Fruit fly (Drosophila melanogaster) whole organism, embryonic: ENCODE measurements around the gene ClC-c.

Experiments
- BEAF-32 ChIP-seq: fragments of 200-800 bp; sonication (Bioruptor generic); optimal IDR thresholded peaks from 3 replicates; lab custom pipeline; 2017; ENCODE audit warnings: missing biosample characterization, missing genetic modification characterization, mild to moderate bottlenecking, moderate library complexity, missing genetic modification reagents
- Bteb2 ChIP-seq: fragments of 200-800 bp; sonication (Bioruptor generic); optimal IDR thresholded peaks from 2 replicates; lab custom pipeline; 2016; ENCODE audit warnings: missing biosample characterization, missing genetic modification characterization
- CG10267 ChIP-seq: fragments of 200-800 bp; sonication (Bioruptor generic); optimal IDR thresholded peaks from 2 replicates; lab custom pipeline; 2018; ENCODE audit warnings: missing biosample characterization, mild to moderate bottlenecking, missing genetic modification characterization, moderate library complexity
- CG10565 ChIP-seq: fragments of 200-800 bp; sonication (Bioruptor generic); optimal IDR thresholded peaks from 3 replicates; lab custom pipeline; 2016; ENCODE audit warnings: missing biosample characterization, mild to moderate bottlenecking, missing genetic modification characterization
- CG11504 ChIP-seq: fragments of 200-800 bp; sonication (Bioruptor generic); optimal IDR thresholded peaks from 3 replicates; lab custom pipeline; 2019; ENCODE audit warnings: missing biosample characterization, mild to moderate bottlenecking, missing genetic modification characterization, moderate library complexity
- CG12104 ChIP-seq: fragments of 200-800 bp; sonication (Bioruptor generic); optimal IDR thresholded peaks from 3 replicates; lab custom pipeline; 2016; ENCODE audit warnings: missing biosample characterization, missing genetic modification characterization
- CG12391 ChIP-seq: fragments of 200-800 bp; sonication (Bioruptor generic); optimal IDR thresholded peaks from 3 replicates; lab custom pipeline; 2018; ENCODE audit warnings: missing biosample characterization, mild to moderate bottlenecking, missing genetic modification characterization, moderate library complexity
- CG13123 ChIP-seq: fragments of 200-800 bp; sonication (Bioruptor generic); optimal IDR thresholded peaks from 2 replicates; lab custom pipeline; 2016; ENCODE audit warnings: missing biosample characterization, missing genetic modification characterization
- CG13894 ChIP-seq: fragments of 200-800 bp; sonication (Bioruptor generic); optimal IDR thresholded peaks from 3 replicates; lab custom pipeline; 2018; ENCODE audit warnings: missing biosample characterization, mild to moderate bottlenecking, missing genetic modification characterization, moderate library complexity
- CG14710 ChIP-seq: fragments of 200-800 bp; sonication (Bioruptor generic); optimal IDR thresholded peaks from 3 replicates; lab custom pipeline; 2019; ENCODE audit warnings: missing biosample characterization, mild to moderate bottlenecking, missing genetic modification characterization, moderate library complexity
- CG15011 ChIP-seq: fragments of 200-800 bp; sonication (Bioruptor generic); optimal IDR thresholded peaks from 3 replicates; lab custom pipeline; 2018; ENCODE audit warnings: missing biosample characterization, mild to moderate bottlenecking, missing genetic modification characterization
- CG16863 ChIP-seq: fragments of 200-800 bp; sonication (Bioruptor generic); optimal IDR thresholded peaks from 3 replicates; lab custom pipeline; 2016; ENCODE audit warnings: missing biosample characterization, missing genetic modification characterization
- CG2116 ChIP-seq: fragments of 200-800 bp; sonication (Bioruptor generic); optimal IDR thresholded peaks from 3 replicates; lab custom pipeline; 2018; ENCODE audit warnings: missing biosample characterization, mild to moderate bottlenecking, missing genetic modification characterization
- CG2712 ChIP-seq: fragments of 200-800 bp; optimal IDR thresholded peaks from 3 replicates; lab custom pipeline; 2019; ENCODE audit warnings: missing biosample characterization, mild to moderate bottlenecking, missing genetic modification characterization, moderate library complexity
- CG30431 ChIP-seq: fragments of 200-800 bp; sonication (Bioruptor generic); optimal IDR thresholded peaks from 2 replicates; lab custom pipeline; 2017; ENCODE audit warnings: missing biosample characterization, missing genetic modification characterization
- CG3163 ChIP-seq: fragments of 200-800 bp; sonication (Bioruptor generic); optimal IDR thresholded peaks from 3 replicates; lab custom pipeline; 2016; ENCODE audit warnings: missing biosample characterization, missing genetic modification characterization
- CG32767 ChIP-seq: fragments of 200-800 bp; sonication (Bioruptor generic); IDR thresholded peaks from 2 replicates; pipeline ENCODE4 v1.3.6; 2022; ENCODE audit warnings: missing biosample characterization, missing genetic modification characterization
- CG42726 ChIP-seq: fragments of 200-800 bp; sonication (Bioruptor generic); IDR thresholded peaks from 2 replicates; pipeline ENCODE4 v1.3.6; 2022; ENCODE audit warnings: missing biosample characterization, missing genetic modification characterization; ENCODE audit not compliant: partially characterized antibody
- CG4617 ChIP-seq: fragments of 200-800 bp; sonication (Bioruptor generic); optimal IDR thresholded peaks from 3 replicates; lab custom pipeline; 2016; ENCODE audit warnings: missing biosample characterization, missing genetic modification characterization, borderline replicate concordance
- CG5245 ChIP-seq: fragments of 200-800 bp; sonication (Bioruptor generic); optimal IDR thresholded peaks from 3 replicates; lab custom pipeline; 2016; ENCODE audit warnings: missing biosample characterization, missing genetic modification characterization
- CG6654 ChIP-seq: fragments of 200-800 bp; sonication (Bioruptor generic); optimal IDR thresholded peaks from 2 replicates; lab custom pipeline; 2017; ENCODE audit warnings: missing biosample characterization, mild to moderate bottlenecking, missing genetic modification characterization
- CG7357 ChIP-seq: fragments of 200-800 bp; sonication (Bioruptor generic); IDR thresholded peaks from 3 replicates; pipeline ENCODE4 v1.3.6; 2022; ENCODE audit warnings: missing biosample characterization, missing genetic modification characterization
- CG7963 ChIP-seq: fragments of 200-800 bp; sonication (Bioruptor generic); IDR thresholded peaks from 3 replicates; pipeline ENCODE4 v1.3.6; 2022; ENCODE audit warnings: missing biosample characterization, missing genetic modification characterization; ENCODE audit not compliant: partially characterized antibody
- CG9797 ChIP-seq: fragments of 200-800 bp; sonication (Bioruptor generic); optimal IDR thresholded peaks from 3 replicates; lab custom pipeline; 2018; ENCODE audit warnings: missing biosample characterization, mild to moderate bottlenecking, missing genetic modification characterization
- Chrac-16 ChIP-seq: fragments of 200-800 bp; sonication (Bioruptor generic); optimal IDR thresholded peaks from 3 replicates; lab custom pipeline; 2016; ENCODE audit warnings: missing biosample characterization, missing genetic modification characterization
- D19A ChIP-seq: fragments of 200-800 bp; optimal IDR thresholded peaks from 3 replicates; lab custom pipeline; 2019; ENCODE audit warnings: missing biosample characterization, mild to moderate bottlenecking, missing genetic modification characterization, moderate library complexity
- E2f2 ChIP-seq: fragments of 200-800 bp; sonication (Bioruptor generic); IDR thresholded peaks from 2 replicates; pipeline ENCODE4 v1.3.6; 2022; ENCODE audit warnings: missing biosample characterization, missing genetic modification characterization
- Hmx ChIP-seq: fragments of 200-800 bp; sonication (Bioruptor generic); optimal IDR thresholded peaks from 2 replicates; lab custom pipeline; 2016; ENCODE audit warnings: missing biosample characterization, missing genetic modification characterization
- Hsf ChIP-seq: fragments of 200-800 bp; sonication (Bioruptor generic); optimal IDR thresholded peaks from 3 replicates; lab custom pipeline; 2016; ENCODE audit warnings: missing biosample characterization, missing genetic modification characterization
- MBD-R2 ChIP-seq: fragments of 200-800 bp; sonication (Bioruptor generic); IDR thresholded peaks from 2 replicates; pipeline ENCODE4 v1.3.6; 2022; ENCODE audit warnings: missing biosample characterization, missing genetic modification characterization
- MESR4 ChIP-seq: fragments of 200-800 bp; sonication (Bioruptor generic); optimal IDR thresholded peaks from 2 replicates; lab custom pipeline; 2018; ENCODE audit warnings: missing biosample characterization, mild to moderate bottlenecking, missing genetic modification characterization, moderate library complexity
- Rx ChIP-seq: fragments of 200-800 bp; sonication (Bioruptor generic); IDR thresholded peaks from 2 replicates; pipeline ENCODE4 v1.3.6; 2022; ENCODE audit warnings: missing biosample characterization, missing genetic modification characterization
- Six4 ChIP-seq: fragments of 200-800 bp; sonication (Bioruptor generic); optimal IDR thresholded peaks from 2 replicates; lab custom pipeline; 2016; ENCODE audit warnings: missing biosample characterization, missing genetic modification characterization
- YL-1 ChIP-seq: fragments of 200-800 bp; sonication (Bioruptor generic); optimal IDR thresholded peaks from 3 replicates; lab custom pipeline; 2017; ENCODE audit warnings: missing biosample characterization, mild to moderate bottlenecking, missing genetic modification characterization
- ash1 ChIP-seq: fragments of 200-800 bp; sonication (Bioruptor generic); optimal IDR thresholded peaks from 2 replicates; lab custom pipeline; 2018; ENCODE audit warnings: missing biosample characterization, mild to moderate bottlenecking, missing genetic modification characterization
- az2 ChIP-seq: fragments of 200-800 bp; sonication (Bioruptor generic); optimal IDR thresholded peaks from 3 replicates; lab custom pipeline; 2016; ENCODE audit warnings: missing biosample characterization, missing genetic modification characterization
- bowl ChIP-seq: fragments of 200-800 bp; sonication (Bioruptor generic); IDR thresholded peaks from 2 replicates; pipeline ENCODE4 v1.3.6; 2022; ENCODE audit warnings: missing biosample characterization, missing genetic modification characterization
- gfzf ChIP-seq: fragments of 200-800 bp; sonication (Bioruptor generic); optimal IDR thresholded peaks from 2 replicates; lab custom pipeline; 2016; ENCODE audit warnings: missing biosample characterization, mild to moderate bottlenecking, missing genetic modification characterization, moderate library complexity
- pan ChIP-seq, 4 experiments: fragments of >200 bp in 3 of 4; fragments of 200-800 bp in 1 of 4; sonication (Bioruptor generic) in 1 of 4; optimal IDR thresholded peaks in 3 of 4; IDR thresholded peaks in 1 of 4; 2 replicates each; pipeline versions ENCODE4 v1.3.6 to Lab custom; 2017 to 2022; ENCODE audit warnings: missing biosample characterization in 2 of 4, missing genetic modification characterization in 2 of 4, mixed read lengths in 1 of 4
- phol ChIP-seq: fragments of 200-800 bp; sonication (Bioruptor generic); optimal IDR thresholded peaks from 3 replicates; lab custom pipeline; 2018; ENCODE audit warnings: missing biosample characterization, mild to moderate bottlenecking, missing genetic modification characterization, moderate library complexity
- sim ChIP-seq: fragments of 200-800 bp; sonication (Bioruptor generic); IDR thresholded peaks from 2 replicates; pipeline ENCODE4 v1.3.6; 2022; ENCODE audit warnings: missing biosample characterization, missing genetic modification characterization
- sima ChIP-seq: fragments of 200-800 bp; sonication (Bioruptor generic); optimal IDR thresholded peaks from 2 replicates; lab custom pipeline; 2016; ENCODE audit warnings: missing biosample characterization, missing genetic modification characterization
- sisA ChIP-seq: fragments of 200-800 bp; sonication (Bioruptor generic); IDR thresholded peaks from 2 replicates; pipeline ENCODE4 v1.3.6; 2022; ENCODE audit warnings: missing biosample characterization, missing genetic modification characterization
- sna ChIP-seq: fragments of 200-800 bp; sonication (Bioruptor generic); IDR thresholded peaks from 2 replicates; pipeline ENCODE4 v1.3.6; 2022; ENCODE audit warnings: missing biosample characterization, missing genetic modification characterization; ENCODE audit not compliant: partially characterized antibody
- stc ChIP-seq: fragments of 200-800 bp; sonication (Bioruptor generic); IDR thresholded peaks from 2 replicates; pipeline ENCODE4 v1.3.6; 2022; ENCODE audit warnings: missing biosample characterization, missing genetic modification characterization
- tap ChIP-seq: fragments of 200-800 bp; optimal IDR thresholded peaks from 3 replicates; lab custom pipeline; 2019; ENCODE audit warnings: missing biosample characterization, mild to moderate bottlenecking, missing genetic modification characterization, moderate library complexity
- tio ChIP-seq: fragments of 200-800 bp; sonication (Bioruptor generic); optimal IDR thresholded peaks from 2 replicates; lab custom pipeline; 2017; ENCODE audit warnings: missing biosample characterization, missing genetic modification characterization, inconsistent platforms
- trem ChIP-seq: fragments of 200-800 bp; optimal IDR thresholded peaks from 3 replicates; lab custom pipeline; 2019; ENCODE audit warnings: missing biosample characterization, mild to moderate bottlenecking, missing genetic modification characterization, moderate library complexity
- vnd ChIP-seq: fragments of 200-800 bp; sonication (Bioruptor generic); IDR thresholded peaks from 3 replicates; pipeline ENCODE4 v1.3.6; 2022; ENCODE audit warnings: missing biosample characterization, missing genetic modification characterization; ENCODE audit not compliant: partially characterized antibody
- z ChIP-seq: fragments of 200-800 bp; sonication (Bioruptor generic); IDR thresholded peaks from 3 replicates; pipeline ENCODE4 v1.3.6; 2022; ENCODE audit warnings: missing biosample characterization, missing genetic modification characterization

The ClC-c gene

dm6 chr3L:16121791-16122190 lies 31.5 kb downstream of the ClC-c start, which contains the start of gene Strump (continued):
- TF ChIP-seq CG5245 (GFP tag; lab: Kevin White, UChicago) (no peak), tio (no peak), sna (GFP tag; lab: Robert Waterston, UW) (no peak), CG10565 (GFP tag; lab: Kevin White, UChicago) (no peak), CG2116 (GFP tag; lab: Kevin White, UChicago) (peak; percentile 25), CG7357 (GFP tag; lab: Robert Waterston, UW) (no peak), CG4617 (GFP tag; lab: Kevin White, UChicago) (peak; percentile 42), az2 (no peak), CG13123 (GFP tag; lab: Kevin White, UChicago) (no peak), CG15011 (GFP tag; lab: Kevin White, UChicago) (no peak), MBD-R2 (GFP tag; lab: Robert Waterston, UW) (peak; percentile 68), stc (GFP tag; lab: Robert Waterston, UW) (no peak), MESR4 (GFP tag; lab: Kevin White, UChicago) (peak; percentile 54), z (GFP tag; lab: Robert Waterston, UW) (no peak), CG10267 (tag; lab: Kevin White, UChicago) (peak; percentile 39), sim (GFP tag; lab: Robert Waterston, UW) (no peak), BEAF-32 (peak; percentile 30), YL-1 (GFP tag; lab: Kevin White, UChicago) (peak; percentile 78), CG12391 (peak; percentile 12), Rx (GFP tag; lab: Robert Waterston, UW) (no peak), Six4 (GFP tag; lab: Kevin White, UChicago) (no peak), CG9797 (GFP tag; lab: Kevin White, UChicago) (peak; percentile 70), E2f2 (peak; percentile 95), D19A (tag; lab: Kevin White, UChicago) (peak; percentile 43), CG12104 (GFP tag; lab: Kevin White, UChicago) (no peak), Hmx (GFP tag; lab: Kevin White, UChicago) (no peak), gfzf (peak; percentile 81), CG16863 (GFP tag; lab: Kevin White, UChicago) (no peak), phol (tag; lab: Kevin White, UChicago) (no peak), CG3163 (no peak), trem (tag; lab: Kevin White, UChicago) (peak; percentile 32), tap (tag; lab: Kevin White, UChicago) (no peak), Chrac-16 (GFP tag; lab: Kevin White, UChicago) (no peak), CG14710 (tag; lab: Kevin White, UChicago) (peak; percentile 41), ash1 (GFP tag; lab: Kevin White, UChicago) (no peak), Bteb2 (GFP tag; lab: Kevin White, UChicago) (no peak), vnd (no peak), CG7963 (GFP tag; lab: Robert Waterston, UW) (no peak)

dm6 chr3L:16128481-16128972 lies 38.3 kb downstream of the ClC-c start, which contains the start of gene Pgm1:
Gene Pgm1, minus strand, starts transcription at chr3L:16128531.
- TF ChIP-seq CG42726 (GFP tag; lab: Robert Waterston, UW) (peak; percentile 42; the same call in 1 of the 2 replicates), sisA (GFP tag; lab: Robert Waterston, UW) (peak; percentile 74), CG6654 (peak; percentile 50), pan (optimal IDR thresholded peaks at IDR 0.05; lab: Kevin White, UChicago) (no peak), pan (GFP tag; optimal IDR thresholded peaks at IDR 0.05 in 1 of 2, IDR thresholded peaks at IDR 0.05 in 1 of 2) (peak in 1 of 2 experiments; percentile 85), bowl (GFP tag; lab: Robert Waterston, UW) (no peak), MESR4 (GFP tag; lab: Kevin White, UChicago) (peak; percentile 42), CG13894 (tag; lab: Kevin White, UChicago) (no peak), CG30431 (GFP tag; lab: Kevin White, UChicago) (peak; percentile 60), CG32767 (GFP tag; lab: Robert Waterston, UW) (peak; percentile 46), Hsf (GFP tag; lab: Kevin White, UChicago) (peak; percentile 90), CG9797 (GFP tag; lab: Kevin White, UChicago) (peak; percentile 36), sima (GFP tag; lab: Kevin White, UChicago) (peak; percentile 70), CG2712 (tag; lab: Kevin White, UChicago) (peak; percentile 77), CG7963 (GFP tag; lab: Robert Waterston, UW) (no peak), CG11504 (peak; percentile 76)
